Fruit fly (Drosophila melanogaster): ENCODE results near the gene RFeSP.
A peak's percentile ranks its signal among the peaks of the same experiment; 100 is the strongest.

Gene RFeSP

dm6 chr2L:1632730-1633172 lies 18.8 kb upstream of the RFeSP start (continued):
- TF ChIP-seq CG3163 (GFP tag; optimal IDR thresholded peaks at IDR 0.05) (peak; percentile 83), CG8359 (GFP tag; optimal IDR thresholded peaks at IDR 0.05; ENCODE audit: borderline replicate concordance) (peak; percentile 4), CG1602 (GFP tag; optimal IDR thresholded peaks at IDR 0.05) (peak; percentile 80), ranshi (GFP tag; IDR thresholded peaks at IDR 0.05) (peak; percentile 98), dimm (GFP tag; IDR thresholded peaks at IDR 0.05) (peak; percentile 96), luna (GFP tag; optimal IDR thresholded peaks at IDR 0.05) (peak; percentile 91), Atf6 (GFP tag; IDR thresholded peaks at IDR 0.05) (peak; percentile 99), CG10543 (GFP tag; optimal IDR thresholded peaks at IDR 0.05) (peak; percentile 96), CG1529 (GFP tag; optimal IDR thresholded peaks at IDR 0.05) (peak; percentile 37), CG2875 (GFP tag; optimal IDR thresholded peaks at IDR 0.05) (peak; percentile 56), CG11695 (GFP tag; IDR thresholded peaks at IDR 0.05) (peak; percentile 99), CG8290 (GFP tag; optimal IDR thresholded peaks at IDR 0.05) (peak; percentile 87), CG8290 (tag; optimal IDR thresholded peaks at IDR 0.05) (peak in 1 of 2 experiments; percentile 99), tgo (GFP tag; IDR thresholded peaks at IDR 0.05) (peak; percentile 99), disco-r (GFP tag; optimal IDR thresholded peaks at IDR 0.05) (peak; percentile 73), chinmo (GFP tag; IDR thresholded peaks at IDR 0.05; ENCODE audit: partially characterized antibody) (peak; percentile 100), BEAF-32 (GFP tag; optimal IDR thresholded peaks at IDR 0.05) (peak; percentile 11), CG31388 (GFP tag; optimal IDR thresholded peaks at IDR 0.05) (peak; percentile 93), CG17612 (GFP tag; IDR thresholded peaks at IDR 0.05) (peak; percentile 91), CG33213 (GFP tag; optimal IDR thresholded peaks at IDR 0.05) (peak; percentile 95), CG14441 (GFP tag; IDR thresholded peaks at IDR 0.05) (peak; percentile 99), dm (GFP tag; optimal IDR thresholded peaks at IDR 0.05) (peak; percentile 91), grn (GFP tag; optimal IDR thresholded peaks at IDR 0.05) (peak; percentile 70), knrl (GFP tag; IDR thresholded peaks at IDR 0.05; ENCODE audit: partially characterized antibody) (no peak), NC2β (GFP tag; optimal IDR thresholded peaks at IDR 0.05) (peak; percentile 69), en (GFP tag; optimal IDR thresholded peaks at IDR 0.05) (peak; percentile 97), eve (GFP tag; optimal IDR thresholded peaks at IDR 0.05) (peak in 1 of 2 experiments; percentile 99), CkIIα-i1 (GFP tag; IDR thresholded peaks at IDR 0.05) (peak; percentile 92), CG13624 (GFP tag; optimal IDR thresholded peaks at IDR 0.05) (peak; percentile 99), CG1832 (GFP tag; optimal IDR thresholded peaks at IDR 0.05) (no peak), Xrp1 (GFP tag; IDR thresholded peaks at IDR 0.05) (peak; percentile 92), CG10267 (tag; optimal IDR thresholded peaks at IDR 0.05) (peak; percentile 80), Dip2 (GFP tag; IDR thresholded peaks at IDR 0.05) (peak; percentile 69; the same call in 1 of the 2 replicates), CG4360 (GFP tag; IDR thresholded peaks at IDR 0.05) (peak; percentile 66), CG5953 (GFP tag; IDR thresholded peaks at IDR 0.05) (peak; percentile 97), CG9215 (GFP tag; IDR thresholded peaks at IDR 0.05) (peak; percentile 91), dmrt99B (tag; optimal IDR thresholded peaks at IDR 0.05) (peak; percentile 98), CG16779 (GFP tag; IDR thresholded peaks at IDR 0.05) (peak; percentile 94), zen2 (GFP tag; IDR thresholded peaks at IDR 0.05; ENCODE audit: partially characterized antibody) (no peak), fd64A (GFP tag; optimal IDR thresholded peaks at IDR 0.05) (peak; percentile 9), CG17802 (tag; optimal IDR thresholded peaks at IDR 0.05) (peak; percentile 50), Ravus (GFP tag; IDR thresholded peaks at IDR 0.05) (peak; percentile 97), prd (optimal IDR thresholded peaks at IDR 0.05) (no peak), prd (GFP tag; IDR thresholded peaks at IDR 0.05) (peak; percentile 96), sisA (GFP tag; IDR thresholded peaks at IDR 0.05) (peak; percentile 97), HHEX (GFP tag; optimal IDR thresholded peaks at IDR 0.05) (peak; percentile 90), Jarid2 (GFP tag; optimal IDR thresholded peaks at IDR 0.05) (peak; percentile 66), Ets97D (GFP tag; optimal IDR thresholded peaks at IDR 0.05) (peak; percentile 88), slou (GFP tag; optimal IDR thresholded peaks at IDR 0.05) (peak; percentile 96), CG6765 (GFP tag; optimal IDR thresholded peaks at IDR 0.05) (peak; percentile 83), pnt (GFP tag; optimal IDR thresholded peaks at IDR 0.05) (peak; percentile 89), ase (GFP tag; IDR thresholded peaks at IDR 0.05) (peak; percentile 98)

Data from whole organism, embryonic.